Worm (Caenorhabditis elegans) whole organism, young adult: ENCODE measurements around the gene csn-5.

Experiments used
- B0336.3 ChIP-seq: fragments of 200-800 bp; sonication (Bioruptor generic); IDR thresholded peaks from 2 replicates; pipeline ENCODE4 v1.3.6; 2022; ENCODE audit warnings: missing genetic modification characterization, missing compliant biosample characterization
- F10E7.11 ChIP-seq: sonication (generic microtip); optimal IDR thresholded peaks from 2 replicates; lab custom pipeline; 2017; ENCODE audit warnings: mild to moderate bottlenecking, missing genetic modification characterization, moderate library complexity, missing compliant biosample characterization
- F22D6.2 ChIP-seq: sonication (generic microtip); optimal IDR thresholded peaks from 2 replicates; lab custom pipeline; 2016; ENCODE audit warnings: mild to moderate bottlenecking, missing genetic modification characterization, missing compliant biosample characterization
- F33H1.4 ChIP-seq: fragments of 200-800 bp; sonication (Bioruptor generic); IDR thresholded peaks from 2 replicates; pipeline ENCODE4 v1.3.6; 2022; ENCODE audit warnings: missing genetic modification reagents, missing genetic modification characterization, missing compliant biosample characterization
- F52B5.7 ChIP-seq: sonication (generic microtip); optimal IDR thresholded peaks from 2 replicates; lab custom pipeline; 2016; ENCODE audit warnings: mild to moderate bottlenecking, missing genetic modification characterization, missing compliant biosample characterization
- K12H6.12 ChIP-seq: fragments of 200-800 bp; sonication (Bioruptor generic); optimal IDR thresholded peaks from 2 replicates; lab custom pipeline; 2018; ENCODE audit warnings: mild to moderate bottlenecking, missing genetic modification characterization, missing compliant biosample characterization
- T26A5.8 ChIP-seq: sonication (generic microtip); optimal IDR thresholded peaks from 2 replicates; lab custom pipeline; 2016; ENCODE audit warnings: missing genetic modification characterization, missing compliant biosample characterization
- Y56A3A.18 ChIP-seq: fragments of 200-800 bp; sonication (Bioruptor generic); IDR thresholded peaks from 2 replicates; pipeline ENCODE4 v1.3.6; 2022; ENCODE audit warnings: missing genetic modification reagents, missing genetic modification characterization, missing compliant biosample characterization
- ama-1 ChIP-seq, 3 experiments: fragments of 150-350 bp in 1 of 3; sonication (generic microtip) in 2 of 3; optimal IDR thresholded peaks; 2 replicates each; lab custom pipeline; 2014 to 2018; ENCODE audit warnings: missing biosample characterization in 2 of 3, missing genetic modification characterization in 2 of 3, missing genetic modification reagents in 2 of 3
- athp-1 ChIP-seq: sonication (generic microtip); optimal IDR thresholded peaks from 2 replicates; lab custom pipeline; 2017; ENCODE audit warnings: mild to moderate bottlenecking, missing genetic modification characterization, missing compliant biosample characterization
- attf-3 ChIP-seq: fragments of 200-800 bp; sonication (Bioruptor generic); conservative IDR thresholded peaks from 2 replicates; pipeline ENCODE4 v1.3.6; 2022; ENCODE audit warnings: missing genetic modification reagents, missing genetic modification characterization, missing compliant biosample characterization
- attf-5 ChIP-seq: fragments of 200-800 bp; sonication (Bioruptor generic); optimal IDR thresholded peaks from 2 replicates; lab custom pipeline; 2018; ENCODE audit warnings: mild to moderate bottlenecking, missing genetic modification characterization, missing compliant biosample characterization
- cebp-1 ChIP-seq, 2 experiments: fragments of 200-800 bp in 1 of 2; sonication (Bioruptor generic) in 1 of 2; sonication (generic microtip) in 1 of 2; IDR thresholded peaks in 1 of 2; optimal IDR thresholded peaks in 1 of 2; 2 replicates each; pipeline versions ENCODE4 v1.3.6 to Lab custom; 2017 to 2022; ENCODE audit warnings: missing compliant biosample characterization in 2 of 2, missing genetic modification characterization in 2 of 2, mild to moderate bottlenecking in 1 of 2, missing genetic modification reagents in 1 of 2, moderate library complexity in 1 of 2
- cebp-2 ChIP-seq: fragments of 200-800 bp; sonication (Bioruptor generic); IDR thresholded peaks from 2 replicates; pipeline ENCODE4 v1.3.6; 2022; ENCODE audit warnings: missing genetic modification characterization, missing compliant biosample characterization
- ceh-27 ChIP-seq: fragments of 200-800 bp; sonication (Bioruptor generic); optimal IDR thresholded peaks from 2 replicates; lab custom pipeline; 2018; ENCODE audit warnings: mild to moderate bottlenecking, missing genetic modification characterization, moderate library complexity, missing compliant biosample characterization
- chd-7 ChIP-seq: sonication (generic microtip); optimal IDR thresholded peaks from 2 replicates; lab custom pipeline; 2016; ENCODE audit warnings: mild to moderate bottlenecking, missing genetic modification characterization, moderate library complexity, missing compliant biosample characterization
- dox-1 ChIP-seq: fragments of 200-800 bp; sonication (Bioruptor generic); IDR thresholded peaks from 2 replicates; pipeline ENCODE4 v1.3.6; 2022; ENCODE audit warnings: missing genetic modification reagents, missing genetic modification characterization, missing compliant biosample characterization
- dpff-1 ChIP-seq: sonication (generic microtip); optimal IDR thresholded peaks from 2 replicates; lab custom pipeline; 2017; ENCODE audit warnings: mild to moderate bottlenecking, missing genetic modification characterization, missing compliant biosample characterization
- egl-18 ChIP-seq: fragments of 200-800 bp; sonication (Bioruptor generic); IDR thresholded peaks from 2 replicates; pipeline ENCODE4 v1.3.6; 2022; ENCODE audit warnings: missing genetic modification reagents, missing genetic modification characterization, missing compliant biosample characterization
- egrh-3 ChIP-seq: fragments of 200-800 bp; sonication (Bioruptor generic); IDR thresholded peaks from 2 replicates; pipeline ENCODE4 v1.3.6; 2022; ENCODE audit warnings: missing genetic modification reagents, missing genetic modification characterization, missing compliant biosample characterization
- ets-4 ChIP-seq: fragments of 200-800 bp; sonication (Bioruptor generic); optimal IDR thresholded peaks from 2 replicates; lab custom pipeline; 2018; ENCODE audit warnings: mild to moderate bottlenecking, missing genetic modification characterization, missing compliant biosample characterization
- gei-17 ChIP-seq: fragments of 200-800 bp; sonication (Bioruptor generic); optimal IDR thresholded peaks from 2 replicates; lab custom pipeline; 2018; ENCODE audit warnings: mild to moderate bottlenecking, missing genetic modification characterization, missing compliant biosample characterization
- him-1 ChIP-seq: sonication (generic microtip); optimal IDR thresholded peaks from 2 replicates; lab custom pipeline; 2016; ENCODE audit warnings: missing genotype, missing genetic modification reagents, missing genetic modification characterization, missing compliant biosample characterization
- hlh-12 ChIP-seq: sonication (generic microtip); optimal IDR thresholded peaks from 2 replicates; lab custom pipeline; 2016; ENCODE audit warnings: missing genetic modification characterization, missing compliant biosample characterization
- hmg-1.2 ChIP-seq: fragments of 200-800 bp; sonication (Bioruptor generic); IDR thresholded peaks from 2 replicates; pipeline ENCODE4 v1.3.6; 2022; ENCODE audit warnings: missing genetic modification reagents, missing genetic modification characterization, missing compliant biosample characterization
- hrde-1 ChIP-seq: sonication (generic microtip); optimal IDR thresholded peaks from 2 replicates; lab custom pipeline; 2016; ENCODE audit warnings: missing genetic modification characterization, mild to moderate bottlenecking, missing compliant biosample characterization, moderate library complexity, missing genotype, missing genetic modification reagents, borderline replicate concordance
- lag-1 ChIP-seq: fragments of 200-800 bp; sonication (Bioruptor generic); IDR thresholded peaks from 2 replicates; pipeline ENCODE4 v1.3.6; 2022; ENCODE audit warnings: missing genetic modification reagents, missing genetic modification characterization, missing compliant biosample characterization
- lin-26 ChIP-seq: fragments of 200-800 bp; sonication (Bioruptor generic); IDR thresholded peaks from 2 replicates; pipeline ENCODE4 v1.3.6; 2022; ENCODE audit warnings: missing genetic modification reagents, missing genetic modification characterization, missing compliant biosample characterization
- lin-40 ChIP-seq: sonication (generic microtip); optimal IDR thresholded peaks from 2 replicates; lab custom pipeline; 2016; ENCODE audit warnings: missing genetic modification characterization, mild to moderate bottlenecking, missing compliant biosample characterization, missing genotype, missing genetic modification reagents
- madf-10 ChIP-seq: sonication (generic microtip); optimal IDR thresholded peaks from 2 replicates; lab custom pipeline; 2016; ENCODE audit warnings: mild to moderate bottlenecking, missing genetic modification characterization, missing compliant biosample characterization
- madf-8 ChIP-seq: fragments of 200-800 bp; sonication (Bioruptor generic); conservative IDR thresholded peaks from 2 replicates; pipeline ENCODE4 v1.3.6; 2022; ENCODE audit warnings: missing genetic modification reagents, missing genetic modification characterization, missing compliant biosample characterization
- nfyb-1 ChIP-seq: fragments of 200-800 bp; sonication (Bioruptor generic); IDR thresholded peaks from 2 replicates; pipeline ENCODE4 v1.3.6; 2022; ENCODE audit warnings: missing genetic modification reagents, missing genetic modification characterization, missing compliant biosample characterization
- nhr-90 ChIP-seq: sonication (generic microtip); optimal IDR thresholded peaks from 2 replicates; lab custom pipeline; 2016; ENCODE audit warnings: missing genotype, mild to moderate bottlenecking, missing genetic modification characterization, missing compliant biosample characterization
- rpc-1 ChIP-seq, 2 experiments: fragments of 150-350 bp in 1 of 2; sonication (generic microtip) in 1 of 2; optimal IDR thresholded peaks; 2 replicates each; lab custom pipeline; 2014 to 2018; ENCODE audit warnings: missing biosample characterization in 1 of 2, missing genetic modification characterization in 1 of 2, missing genetic modification reagents in 1 of 2, missing genotype in 1 of 2
- snpc-4 ChIP-seq, 5 experiments: fragments of 150-350 bp in 1 of 5; sonication (generic microtip) in 4 of 5; optimal IDR thresholded peaks; 2 replicates each; lab custom pipeline; 2014 to 2018; ENCODE audit warnings: missing genetic modification characterization in 5 of 5, missing biosample characterization in 3 of 5, antibody characterized with exemption in 2 of 5, mild to moderate bottlenecking in 2 of 5, missing compliant biosample characterization in 2 of 5, missing genotype in 2 of 5, moderate library complexity in 2 of 5, missing genetic modification reagents in 1 of 5
- zfh-2 ChIP-seq: fragments of 200-800 bp; sonication (Bioruptor generic); conservative IDR thresholded peaks from 2 replicates; pipeline ENCODE4 v1.3.6; 2022; ENCODE audit warnings: missing genetic modification reagents, missing genetic modification characterization, missing compliant biosample characterization
- ztf-28 ChIP-seq: fragments of 200-800 bp; sonication (Bioruptor generic); IDR thresholded peaks from 2 replicates; pipeline ENCODE4 v1.3.6; 2022; ENCODE audit warnings: missing genetic modification reagents, missing genetic modification characterization, missing compliant biosample characterization

csn-5 gene

DNA sequence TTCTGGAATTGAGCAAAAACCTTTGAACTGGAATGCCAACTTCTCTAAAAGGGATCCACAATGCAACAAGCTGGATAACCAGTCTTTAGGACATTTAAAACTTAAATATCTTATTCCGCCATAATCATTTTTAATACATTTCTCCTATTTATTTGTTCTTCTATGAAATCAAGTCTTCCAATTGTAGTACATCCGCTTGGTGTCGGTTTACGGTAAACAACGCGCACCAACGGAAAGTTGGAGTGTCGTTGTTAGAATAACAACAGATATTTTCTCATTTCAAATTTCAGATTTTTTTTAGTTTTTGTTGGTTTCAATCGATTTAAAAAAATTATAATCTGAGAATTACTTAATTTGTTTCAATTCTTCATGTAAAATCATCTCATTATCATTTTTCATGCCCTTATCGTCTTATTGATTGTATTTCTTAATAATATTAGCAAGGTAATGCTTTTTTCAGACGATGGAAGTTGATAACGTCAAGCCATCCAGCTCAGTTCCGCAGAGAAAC, at the start of gene csn-5:
Gene csn-5 (plus strand): TSS at position 461 of the 511 bp plus-strand sequence.
- no peak for TF ChIP-seq gei-17 (GFP tag; lab: Kevin White, UChicago)
- peak; percentile 90 for TF ChIP-seq attf-3 (GFP tag; lab: Robert Waterston, UW)
- no peak for TF ChIP-seq snpc-4 (GFP tag; optimal IDR thresholded peaks at IDR 0.05; lab: Kevin White, UChicago)
- TF ChIP-seq snpc-4 (tag; optimal IDR thresholded peaks at IDR 0.05; lab: Kevin White, UChicago), result peak in 1 of 4 experiments; percentile 6
- TF ChIP-seq F10E7.11 (tag; lab: Kevin White, UChicago), result no peak
- TF ChIP-seq dpff-1 (tag; lab: Kevin White, UChicago), result no peak

ce11 chrIV:5600316-5600715, 49.0 kb upstream of the csn-5 start:
- TF ChIP-seq hmg-1.2 (GFP tag; lab: Robert Waterston, UW) (peak; percentile 87), K12H6.12 (tag; lab: Kevin White, UChicago) (peak; percentile 45), nhr-90 (tag; lab: Kevin White, UChicago) (no peak), snpc-4 (GFP tag; optimal IDR thresholded peaks at IDR 0.05; lab: Kevin White, UChicago) (no peak), snpc-4 (tag; optimal IDR thresholded peaks at IDR 0.05; lab: Kevin White, UChicago) (peak in 1 of 4 experiments; percentile 23), chd-7 (tag; lab: Kevin White, UChicago) (no peak), cebp-1 (GFP tag; IDR thresholded peaks at IDR 0.05; lab: Robert Waterston, UW) (0 out of 2 replicates have a peak, but pooled peaks have one; percentile 21), cebp-1 (tag; optimal IDR thresholded peaks at IDR 0.05; lab: Kevin White, UChicago) (peak; percentile 39), attf-5 (GFP tag; lab: Kevin White, UChicago) (peak; percentile 14), nfyb-1 (GFP tag; lab: Robert Waterston, UW) (peak; percentile 36; the same call in 1 of the 2 replicates), lin-26 (GFP tag; lab: Robert Waterston, UW) (0 out of 2 replicates have a peak, but pooled peaks have one; percentile 51), Y56A3A.18 (no peak), zfh-2 (GFP tag; lab: Robert Waterston, UW) (0 out of 2 replicates have a peak, but pooled peaks have one; percentile 28), dox-1 (GFP tag; lab: Robert Waterston, UW) (0 out of 2 replicates have a peak, but pooled peaks have one; percentile 21), ztf-28 (GFP tag; lab: Robert Waterston, UW) (no peak), ceh-27 (no peak), ama-1 (optimal IDR thresholded peaks at IDR 0.05; lab: Kevin White, UChicago) (no peak), ama-1 (GFP tag; optimal IDR thresholded peaks at IDR 0.05; lab: Kevin White, UChicago) (no peak)

ce11 chrIV:5602415-5602814, 46.9 kb upstream of the csn-5 start:
- TF ChIP-seq snpc-4 (GFP tag; optimal IDR thresholded peaks at IDR 0.05; lab: Kevin White, UChicago) (no peak), snpc-4 (tag; optimal IDR thresholded peaks at IDR 0.05; lab: Kevin White, UChicago) (peak in 1 of 4 experiments; percentile 68), cebp-2 (GFP tag; lab: Robert Waterston, UW) (no peak)

ce11 chrIV:5603321-5603720, 46.0 kb upstream of the csn-5 start:
- TF ChIP-seq cebp-1 (GFP tag; IDR thresholded peaks at IDR 0.05; lab: Robert Waterston, UW), result 0 out of 2 replicates have a peak, but pooled peaks have one; percentile 18
- TF ChIP-seq cebp-1 (tag; optimal IDR thresholded peaks at IDR 0.05; lab: Kevin White, UChicago), result peak; percentile 34
- TF ChIP-seq egrh-3, result no peak

- TF ChIP-seq lin-40 (peak; percentile 40), nfyb-1 (GFP tag; lab: Robert Waterston, UW) (no peak), F33H1.4 (GFP tag; lab: Robert Waterston, UW) (no peak), madf-8 (GFP tag; lab: Robert Waterston, UW) (no peak), hlh-12 (tag; lab: Kevin White, UChicago) (no peak), hmg-1.2 (GFP tag; lab: Robert Waterston, UW) (peak; percentile 10; the same call in 1 of the 2 replicates), rpc-1 (optimal IDR thresholded peaks at IDR 0.05; lab: Kevin White, UChicago) (no peak), rpc-1 (tag; optimal IDR thresholded peaks at IDR 0.05; lab: Kevin White, UChicago) (no peak), F22D6.2 (tag; lab: Kevin White, UChicago) (no peak), madf-10 (tag; lab: Kevin White, UChicago) (no peak), him-1 (tag; lab: Kevin White, UChicago) (no peak), T26A5.8 (tag; lab: Kevin White, UChicago) (no peak), F52B5.7 (tag; lab: Kevin White, UChicago) (no peak), dpff-1 (tag; lab: Kevin White, UChicago) (no peak), athp-1 (no peak), attf-3 (GFP tag; lab: Robert Waterston, UW) (no peak), B0336.3 (GFP tag; lab: Robert Waterston, UW) (peak; percentile 28; the same call in 1 of the 2 replicates), K12H6.12 (tag; lab: Kevin White, UChicago) (peak; percentile 62), ets-4 (GFP tag; lab: Kevin White, UChicago) (no peak), lag-1 (GFP tag; lab: Robert Waterston, UW) (no peak), hrde-1 (tag; lab: Kevin White, UChicago) (no peak), egl-18 (no peak)
These were observed 44.9 kb upstream of the csn-5 start for ce11 chrIV:5604465-5604864.
